Worm (Caenorhabditis elegans): ENCODE data around the gene C34C12.2.
"Not testable (repeated sequence)": the region's sequence is repeated elsewhere in the genome, so short reads cannot be mapped to it uniquely, and the experiment has no call there.

The C34C12.2 gene

DNA sequence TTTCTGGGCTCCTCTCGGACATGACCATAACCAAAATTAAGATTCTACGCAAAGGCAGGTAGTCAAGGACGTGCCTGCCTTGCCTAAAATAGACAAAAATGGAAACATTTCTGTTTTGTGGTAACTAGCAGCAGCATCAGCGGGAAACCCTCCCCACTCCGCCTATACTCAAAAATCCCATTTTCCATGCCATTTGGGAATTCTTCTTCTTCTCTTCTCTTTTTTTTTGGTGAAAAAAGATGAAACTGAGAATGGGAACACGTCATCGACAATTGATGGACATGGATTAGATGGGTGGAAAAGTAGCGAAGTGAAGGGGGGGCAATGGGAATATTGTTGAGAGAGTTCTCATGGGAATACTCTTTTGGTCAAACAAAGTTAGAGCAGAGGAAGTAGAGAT is 16.4 kb upstream of the C34C12.2 start:
- no peak for TF ChIP-seq dao-5 (tag; optimal IDR thresholded peaks at IDR 0.05)
- TF ChIP-seq W03F9.2 (tag; optimal IDR thresholded peaks at IDR 0.05), result no peak
- TF ChIP-seq him-1 (tag; optimal IDR thresholded peaks at IDR 0.05), result no peak

DNA sequence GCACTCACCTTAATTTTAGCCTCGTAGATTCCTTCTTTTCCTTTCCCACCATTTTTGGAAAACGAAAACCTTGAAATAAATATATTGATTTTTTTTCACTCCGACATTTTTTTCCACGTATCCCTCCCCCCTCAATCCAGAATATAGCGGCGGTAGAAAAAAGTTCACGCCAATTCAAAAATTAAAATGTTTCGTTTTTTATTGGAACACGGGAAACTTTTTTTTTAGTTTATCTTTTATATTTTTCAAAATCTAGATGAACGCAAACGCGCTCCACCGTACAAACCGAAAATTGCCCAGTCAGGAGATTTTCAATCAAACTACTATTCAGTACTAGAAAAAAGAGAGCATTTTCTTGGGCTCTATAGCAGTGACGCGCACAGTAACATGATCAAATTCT is 9.4 kb upstream of the C34C12.2 start, which contains the start of gene spe-41:
Gene spe-41 (minus strand): TSS at position 72 of the 400 bp plus-strand sequence.
- no peak for TF ChIP-seq him-1 (tag; optimal IDR thresholded peaks at IDR 0.05)
- TF ChIP-seq dao-5 (tag; optimal IDR thresholded peaks at IDR 0.05), result no peak
- no peak for TF ChIP-seq W03F9.2 (tag; optimal IDR thresholded peaks at IDR 0.05)

DNA sequence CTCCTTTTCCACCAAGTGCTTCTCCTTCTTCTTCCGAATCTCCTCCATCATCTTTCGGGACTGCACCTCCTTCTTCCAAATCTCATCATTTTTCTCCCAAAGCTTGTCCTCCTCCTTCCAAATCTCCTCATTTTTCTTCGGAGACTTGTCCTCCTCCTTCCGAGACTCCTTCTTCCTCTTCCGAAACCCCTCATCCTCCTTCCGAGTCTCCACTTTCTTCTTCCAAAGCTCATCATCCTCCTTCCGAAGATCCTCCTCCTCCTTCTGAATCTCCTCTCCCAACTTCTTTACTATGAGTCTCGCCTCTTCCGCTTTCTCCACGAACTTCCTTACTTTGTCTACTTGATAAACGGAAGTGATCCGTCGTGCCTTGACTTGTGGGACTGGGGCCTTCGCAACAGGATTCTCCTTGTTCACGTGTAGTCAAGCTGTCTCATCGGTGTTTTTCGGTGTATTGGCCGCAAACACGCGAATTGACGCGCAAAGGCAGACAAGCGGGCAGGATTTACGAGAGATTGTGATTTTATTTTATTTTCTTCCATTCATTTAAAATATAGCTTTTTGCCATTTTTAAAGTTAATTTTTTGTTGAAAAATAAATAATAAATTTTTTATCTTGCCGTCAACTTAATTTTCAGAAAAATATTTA is 899 bp upstream of the C34C12.2 start, which contains the start of the genes K01A11.3 and C34C12.12:
Gene K01A11.3 (minus strand): TSS at position 51 of the 648 bp plus-strand sequence.
Gene C34C12.12 (plus strand): TSS at position 632 of the 648 bp plus-strand sequence.
- TF ChIP-seq dao-5 (tag; optimal IDR thresholded peaks at IDR 0.05) (no peak), him-1 (tag; optimal IDR thresholded peaks at IDR 0.05) (no peak), W03F9.2 (tag; optimal IDR thresholded peaks at IDR 0.05) (no peak)

DNA sequence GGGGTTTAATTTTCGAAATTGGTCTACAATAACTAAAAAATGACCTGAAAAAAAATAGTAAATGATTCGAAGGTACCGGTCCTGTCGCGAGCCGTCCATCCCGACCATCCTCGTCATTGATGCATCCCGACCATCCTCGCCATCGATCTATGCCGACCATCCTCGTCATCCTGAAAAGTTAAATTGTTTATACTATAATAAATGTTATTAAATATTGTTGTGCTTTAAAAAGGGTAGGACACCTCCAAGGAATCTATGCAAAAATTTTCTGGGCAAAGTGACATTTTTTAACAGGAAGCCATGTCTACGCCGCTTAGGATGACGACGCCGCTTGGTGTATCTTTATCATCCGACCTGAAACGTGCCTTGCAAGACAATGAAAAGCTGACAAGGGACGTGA is 459 bp downstream of the C34C12.2 start, which contains the start of gene C34C12.1:
Gene C34C12.1 (plus strand): TSS at position 301 of the 400 bp plus-strand sequence.
- TF ChIP-seq W03F9.2, him-1, dao-5 (tag; optimal IDR thresholded peaks at IDR 0.05): not testable (repeated sequence)

DNA sequence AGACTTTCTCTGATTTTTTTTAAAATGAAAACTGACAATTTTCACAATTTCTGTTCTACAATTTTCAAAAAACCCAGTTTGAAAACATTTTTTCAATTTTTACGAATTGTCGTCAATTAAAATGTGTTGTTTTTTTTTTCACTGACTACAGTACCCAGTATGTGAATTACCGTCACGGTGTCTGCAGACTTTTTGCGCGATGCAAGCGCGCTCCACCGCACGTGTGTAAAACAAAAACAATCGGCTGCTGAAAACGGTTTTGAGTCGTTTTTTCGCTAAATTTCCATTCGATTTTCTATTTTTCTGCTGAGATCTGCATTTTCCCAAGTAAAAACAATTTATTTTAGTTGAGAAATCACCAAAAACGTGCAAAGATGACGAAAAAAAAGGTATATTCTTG is 2.6 kb downstream of the C34C12.2 start:
- TF ChIP-seq W03F9.2 (tag; optimal IDR thresholded peaks at IDR 0.05) (peak; percentile 96), dao-5 (tag; optimal IDR thresholded peaks at IDR 0.05) (no peak), him-1 (tag; optimal IDR thresholded peaks at IDR 0.05) (peak; percentile 96)

DNA sequence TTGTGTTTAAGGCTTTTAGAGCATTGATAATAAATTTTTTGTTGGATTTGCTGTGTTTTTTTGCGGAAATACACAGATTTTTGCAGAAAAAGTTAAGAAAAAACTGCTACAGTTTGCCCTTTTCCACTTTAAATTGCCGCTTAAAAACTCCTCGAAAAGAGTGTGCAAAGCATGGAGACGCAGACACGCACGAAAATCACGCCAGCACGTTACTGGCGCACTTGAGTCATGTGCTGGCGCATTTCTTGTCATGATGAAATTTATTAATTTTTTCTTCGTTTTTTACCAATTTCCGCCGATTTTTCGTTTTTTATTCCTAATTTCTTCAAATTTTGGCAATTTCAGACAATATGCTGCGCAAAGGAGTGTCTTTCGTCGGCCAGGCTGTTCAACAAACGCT is 6.5 kb downstream of the C34C12.2 start, which contains the start of gene C34C12.8:
Gene C34C12.8 (plus strand): TSS at position 346 of the 400 bp plus-strand sequence.
- TF ChIP-seq him-1 (tag; optimal IDR thresholded peaks at IDR 0.05) (peak; percentile 76), W03F9.2 (tag; optimal IDR thresholded peaks at IDR 0.05) (peak; percentile 89), dao-5 (tag; optimal IDR thresholded peaks at IDR 0.05) (no peak)

DNA sequence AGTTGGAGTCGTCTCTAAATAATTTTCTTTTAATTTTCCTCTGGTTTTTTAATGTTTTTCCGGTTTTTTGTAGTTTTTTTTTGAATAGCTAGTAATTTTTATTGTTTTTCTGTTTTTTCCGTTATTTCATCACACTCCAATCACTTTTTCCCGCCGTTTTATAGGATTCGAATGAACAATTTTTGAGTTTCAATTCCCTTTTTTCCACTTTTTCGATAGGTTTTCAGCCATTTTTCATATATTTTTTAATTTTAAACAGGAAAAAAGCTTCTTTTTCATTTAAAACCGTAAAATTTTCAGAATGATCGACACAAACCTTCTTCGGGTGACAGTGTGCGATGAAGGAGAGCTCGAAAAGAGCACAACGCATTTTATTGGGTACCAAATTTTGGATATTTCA is 7.8 kb downstream of the C34C12.2 start, which contains the start of gene pph-6:
Gene pph-6 (plus strand): TSS at position 301 of the 400 bp plus-strand sequence.
- TF ChIP-seq W03F9.2 (tag; optimal IDR thresholded peaks at IDR 0.05), result no peak
- TF ChIP-seq him-1 (tag; optimal IDR thresholded peaks at IDR 0.05), result no peak
- no peak for TF ChIP-seq dao-5 (tag; optimal IDR thresholded peaks at IDR 0.05)

DNA sequence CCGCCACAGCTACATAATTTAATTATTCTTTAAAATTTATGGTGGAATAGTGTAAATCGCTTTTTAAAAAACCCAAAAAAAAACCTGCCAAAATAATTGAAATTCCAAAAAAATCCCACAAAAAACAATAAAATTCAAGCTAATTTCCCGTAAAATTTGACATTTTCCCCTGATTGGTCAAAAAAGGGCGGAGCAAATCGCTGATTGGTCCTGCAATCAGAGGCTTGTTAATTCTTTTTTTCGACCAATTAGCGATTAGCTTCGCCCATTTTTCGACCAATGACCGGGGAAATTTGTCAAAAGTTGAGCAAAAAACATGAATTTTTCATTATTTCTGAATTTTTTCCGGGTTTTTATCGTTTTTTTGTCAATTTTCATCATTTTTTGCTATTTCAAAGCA is 13.4 kb downstream of the C34C12.2 start:
- TF ChIP-seq dao-5 (tag; optimal IDR thresholded peaks at IDR 0.05) (no peak), W03F9.2 (tag; optimal IDR thresholded peaks at IDR 0.05) (no peak), him-1 (tag; optimal IDR thresholded peaks at IDR 0.05) (no peak)

DNA sequence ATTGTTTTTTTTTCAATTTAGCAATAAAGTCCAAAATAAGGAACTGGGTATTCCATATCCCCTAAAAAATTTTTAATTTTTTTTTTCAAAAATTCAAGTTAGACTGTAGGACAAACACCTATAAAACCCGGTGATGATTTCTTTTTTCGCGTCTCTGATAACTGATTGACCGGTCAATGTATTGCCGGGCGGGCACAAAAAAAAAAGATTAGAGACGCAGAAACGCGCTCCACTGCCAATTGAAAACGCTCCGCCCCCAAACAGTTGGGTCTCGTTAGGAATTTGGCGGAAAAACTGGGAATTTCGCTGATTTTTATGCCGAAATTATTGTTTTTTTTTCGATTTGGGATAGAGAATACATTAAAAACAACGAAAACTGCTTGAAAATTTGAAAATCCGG is 14.8 kb downstream of the C34C12.2 start:
- TF ChIP-seq W03F9.2 (tag; optimal IDR thresholded peaks at IDR 0.05), result no peak
- TF ChIP-seq him-1 (tag; optimal IDR thresholded peaks at IDR 0.05), result no peak
- TF ChIP-seq dao-5 (tag; optimal IDR thresholded peaks at IDR 0.05), result no peak

DNA sequence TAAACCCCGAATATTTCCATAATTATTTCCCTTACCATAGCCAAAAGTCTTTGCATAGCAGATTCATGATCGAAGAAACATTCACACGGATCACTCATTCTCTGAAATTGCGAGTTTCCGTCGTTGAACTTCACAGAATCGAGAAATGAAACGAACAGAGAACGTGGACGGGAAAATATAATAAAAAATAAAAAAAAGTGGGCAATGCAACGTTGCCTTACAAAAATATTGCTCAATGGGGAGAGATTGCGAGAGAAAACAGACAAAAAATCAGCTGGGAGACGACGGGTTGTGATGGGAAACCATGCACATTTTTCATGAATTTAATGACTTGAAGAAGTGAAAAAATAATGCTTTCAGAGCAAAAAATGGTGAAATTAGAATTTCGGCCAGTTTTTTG is 16.1 kb downstream of the C34C12.2 start, which contains the start of gene smim-14:
Gene smim-14 (minus strand): TSS at position 101 of the 400 bp plus-strand sequence.
- no peak for TF ChIP-seq dao-5 (tag; optimal IDR thresholded peaks at IDR 0.05)
- TF ChIP-seq W03F9.2 (tag; optimal IDR thresholded peaks at IDR 0.05), result no peak
- TF ChIP-seq him-1 (tag; optimal IDR thresholded peaks at IDR 0.05), result no peak

DNA sequence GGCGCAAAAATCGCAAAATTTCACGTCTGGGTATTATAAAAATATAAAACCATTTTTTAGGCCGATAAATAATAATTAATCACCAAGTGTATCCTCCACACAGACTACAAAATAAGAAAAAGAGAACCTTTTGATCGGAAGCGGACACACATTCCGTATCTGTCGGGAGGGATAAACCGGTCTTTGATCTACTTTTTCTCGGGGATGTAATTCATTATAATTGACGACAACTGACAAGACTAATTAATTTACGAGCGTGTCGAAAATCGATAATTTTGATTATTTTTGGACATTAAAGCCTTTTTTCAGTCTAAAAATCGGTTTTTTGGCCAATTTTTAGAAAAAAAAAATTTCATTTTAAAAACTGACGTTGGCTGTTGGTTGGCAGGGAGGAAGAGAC is 16.8 kb downstream of the C34C12.2 start:
- TF ChIP-seq dao-5 (tag; optimal IDR thresholded peaks at IDR 0.05) (no peak), W03F9.2 (tag; optimal IDR thresholded peaks at IDR 0.05) (no peak), him-1 (tag; optimal IDR thresholded peaks at IDR 0.05) (no peak)

DNA sequence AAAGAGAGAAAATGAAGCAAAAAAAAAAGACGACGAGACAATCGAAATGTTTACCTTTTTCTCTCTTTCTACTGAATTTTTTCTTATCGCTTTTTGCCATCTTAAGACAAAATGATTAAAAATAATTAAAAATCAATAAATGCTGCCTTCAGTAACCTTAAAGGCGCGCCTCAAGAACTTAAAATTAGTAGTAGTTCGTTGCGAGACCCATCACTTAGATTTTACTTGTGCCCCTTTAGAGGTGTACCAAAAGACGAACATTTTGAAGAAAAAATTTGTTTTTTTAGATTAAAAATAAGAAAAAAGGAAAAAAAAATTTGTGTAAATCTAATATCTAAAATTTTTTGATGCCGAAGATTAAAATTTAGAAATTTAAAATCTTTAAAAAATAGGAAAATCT is 17.4 kb downstream of the C34C12.2 start:
- TF ChIP-seq him-1 (tag; optimal IDR thresholded peaks at IDR 0.05) (no peak), dao-5 (tag; optimal IDR thresholded peaks at IDR 0.05) (no peak), W03F9.2 (tag; optimal IDR thresholded peaks at IDR 0.05) (no peak)

DNA sequence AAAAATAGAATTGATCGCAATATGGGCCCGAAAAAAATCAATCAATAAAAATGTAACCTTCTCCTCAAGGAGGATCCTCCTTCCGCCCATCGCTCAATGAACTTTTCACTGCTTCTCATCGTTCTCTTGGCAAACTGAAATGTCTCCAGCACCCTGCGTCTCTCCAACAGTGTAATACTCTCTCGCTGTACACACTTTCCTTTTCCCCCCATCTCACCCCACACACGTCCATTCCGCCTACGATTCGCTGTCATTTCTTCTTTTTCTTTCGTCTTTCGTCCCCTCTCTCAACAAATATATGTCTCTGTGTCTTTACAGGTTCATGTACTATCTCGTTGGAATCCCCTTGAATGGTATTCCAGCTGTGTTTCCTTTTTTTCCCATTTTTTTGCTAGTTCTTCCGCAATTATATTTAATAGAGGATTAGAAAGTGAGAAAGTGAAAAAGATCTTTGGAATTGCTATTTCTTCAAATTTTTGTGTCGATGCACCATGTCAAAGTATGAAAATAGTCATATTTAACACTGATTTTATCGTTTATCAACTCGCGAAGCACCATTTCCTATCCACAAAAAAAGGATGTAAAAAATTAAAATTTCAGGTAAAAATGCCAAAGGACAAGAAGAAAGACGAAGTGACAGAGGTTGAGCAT is 17.9 kb downstream of the C34C12.2 start, which contains the start of gene rsu-1:
Gene rsu-1 (plus strand): TSS at position 601 of the 651 bp plus-strand sequence.
- TF ChIP-seq W03F9.2 (tag; optimal IDR thresholded peaks at IDR 0.05), result no peak
- TF ChIP-seq him-1 (tag; optimal IDR thresholded peaks at IDR 0.05), result no peak
- TF ChIP-seq dao-5 (tag; optimal IDR thresholded peaks at IDR 0.05), result no peak

DNA sequence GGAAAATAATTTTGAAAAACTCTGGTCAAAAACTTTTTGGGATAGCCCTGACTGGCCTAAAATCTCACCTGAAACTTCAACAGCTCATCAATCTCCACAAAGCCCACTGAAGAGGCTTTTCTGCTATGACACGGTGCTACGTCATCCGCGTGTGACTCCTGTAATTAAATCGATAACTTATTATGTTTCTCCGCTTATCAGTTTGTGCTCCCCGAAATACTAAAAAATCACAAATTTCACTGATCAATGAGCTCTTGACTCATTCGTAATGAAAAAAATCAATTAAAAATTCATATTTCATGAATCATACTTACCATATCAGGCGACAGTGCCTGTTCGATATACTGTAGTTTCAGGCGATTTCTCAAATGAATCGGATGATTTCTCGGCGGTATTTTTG is 21.4 kb downstream of the C34C12.2 start:
- TF ChIP-seq W03F9.2 (tag; optimal IDR thresholded peaks at IDR 0.05), result no peak
- no peak for TF ChIP-seq him-1 (tag; optimal IDR thresholded peaks at IDR 0.05)
- TF ChIP-seq dao-5 (tag; optimal IDR thresholded peaks at IDR 0.05), result no peak
